Fruit fly (Drosophila melanogaster) S2 (cell line): ENCODE measurements around the gene Pxd.

Experiments
- CG8478 ChIP-seq: fragments of >200 bp; optimal IDR thresholded peaks from 2 replicates; lab custom pipeline; 2018
- CTCF ChIP-seq, 2 experiments: fragments of >200 bp; optimal IDR thresholded peaks; 2 replicates each; lab custom pipeline; 2018

DNA sequence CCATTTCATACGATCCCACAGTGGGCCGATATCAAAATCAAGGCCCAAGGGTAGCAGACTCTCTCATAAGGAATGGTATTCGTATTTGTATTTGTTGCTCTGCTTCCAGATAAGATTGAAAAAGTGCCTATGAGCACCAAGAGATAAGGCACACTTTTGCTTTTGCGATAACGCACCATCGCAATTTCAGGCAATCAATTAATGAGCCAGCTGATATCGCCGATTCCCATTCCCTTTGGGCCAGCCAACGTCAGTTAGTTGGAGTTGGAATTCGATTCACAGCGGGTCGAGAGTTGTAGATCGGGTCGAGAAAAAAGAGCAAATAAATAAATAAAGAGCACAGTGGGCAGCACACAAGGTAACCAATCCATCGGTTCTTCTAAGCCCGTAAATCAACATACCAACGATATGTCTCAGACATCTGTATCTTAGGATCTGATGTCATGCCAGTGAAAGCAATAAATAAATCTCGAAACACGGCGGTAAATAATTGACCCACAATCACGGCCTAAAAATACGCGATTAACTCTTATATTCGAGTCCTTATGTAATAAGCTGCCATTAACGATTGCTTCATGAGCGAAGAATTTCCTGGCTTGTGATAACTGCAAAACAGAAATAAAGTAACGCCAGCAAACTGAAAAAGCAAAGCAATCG lies 6.2 kb upstream of the Pxd start, which contains the start of gene CG8907:
- TF ChIP-seq CTCF (optimal IDR thresholded peaks at IDR 0.05; lab: Kevin White, UChicago) (no peak), CG8478 (lab: Kevin White, UChicago) (no peak)
